Worm (Caenorhabditis elegans) whole organism, young adult: ENCODE data around the gene fipr-13.

Experiments used
- T26A5.8 ChIP-seq: sonication (generic microtip); optimal IDR thresholded peaks from 2 replicates; lab custom pipeline; 2016; ENCODE audit warnings: missing genetic modification characterization, missing compliant biosample characterization
- lin-26 ChIP-seq: fragments of 200-800 bp; sonication (Bioruptor generic); IDR thresholded peaks from 2 replicates; pipeline ENCODE4 v1.3.6; 2022; ENCODE audit warnings: missing genetic modification reagents, missing genetic modification characterization, missing compliant biosample characterization
- tlf-1 ChIP-seq: fragments of 200-800 bp; sonication (Bioruptor generic); optimal IDR thresholded peaks from 2 replicates; lab custom pipeline; 2018; ENCODE audit warnings: mild to moderate bottlenecking, missing genetic modification characterization, missing compliant biosample characterization
- ztf-26 ChIP-seq: sonication (generic microtip); optimal IDR thresholded peaks from 2 replicates; lab custom pipeline; 2017; ENCODE audit warnings: missing genetic modification characterization, missing compliant biosample characterization

- no peak for TF ChIP-seq lin-26
- TF ChIP-seq T26A5.8, result no peak
- TF ChIP-seq tlf-1 (GFP tag; lab: Kevin White, UChicago), result no peak
- TF ChIP-seq ztf-26 (tag; lab: Kevin White, UChicago), result no peak
Observed at ce11 chrV:10070541-10070940, 6.2 kb downstream of the fipr-13 start, which contains the start of gene nhr-192.
